Fruit fly (Drosophila melanogaster): Measurements from ENCODE around the gene TpnC73F.
A peak's percentile ranks its signal among the peaks of the same experiment; 100 is the strongest.

Gene TpnC73F

DNA sequence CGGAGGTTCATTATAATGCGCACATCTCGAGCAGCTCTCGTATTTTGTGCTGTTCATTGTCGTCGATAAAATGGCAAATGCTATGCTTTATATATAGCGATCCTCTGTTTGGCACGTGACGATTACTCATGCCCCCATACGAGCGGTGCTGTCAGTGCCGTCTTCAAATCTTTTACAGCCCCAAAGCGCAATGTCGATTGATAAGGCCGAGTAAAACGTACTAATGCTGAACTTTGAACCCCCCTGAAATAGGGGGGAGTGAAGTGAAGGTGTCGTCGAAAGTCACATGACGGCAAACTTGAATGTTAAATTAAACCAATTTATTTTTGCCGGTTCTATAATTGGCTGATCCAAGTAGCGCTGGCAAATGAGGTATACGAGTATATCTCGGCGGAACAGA, 45.6 kb upstream of the TpnC73F start (continued):
- TF ChIP-seq Hr78 (GFP tag; optimal IDR thresholded peaks at IDR 0.05) (peak in 1 of 2 experiments; percentile 64), Dll (GFP tag; IDR thresholded peaks at IDR 0.05; ENCODE audit: partially characterized antibody) (no peak), dan (GFP tag; IDR thresholded peaks at IDR 0.05) (no peak), btn (GFP tag; optimal IDR thresholded peaks at IDR 0.05) (no peak), CG10147 (GFP tag; optimal IDR thresholded peaks at IDR 0.05) (no peak), Tbp (GFP tag; optimal IDR thresholded peaks at IDR 0.05) (no peak), aop (GFP tag; IDR thresholded peaks at IDR 0.05) (no peak), CG8089 (GFP tag; optimal IDR thresholded peaks at IDR 0.05) (no peak)

DNA sequence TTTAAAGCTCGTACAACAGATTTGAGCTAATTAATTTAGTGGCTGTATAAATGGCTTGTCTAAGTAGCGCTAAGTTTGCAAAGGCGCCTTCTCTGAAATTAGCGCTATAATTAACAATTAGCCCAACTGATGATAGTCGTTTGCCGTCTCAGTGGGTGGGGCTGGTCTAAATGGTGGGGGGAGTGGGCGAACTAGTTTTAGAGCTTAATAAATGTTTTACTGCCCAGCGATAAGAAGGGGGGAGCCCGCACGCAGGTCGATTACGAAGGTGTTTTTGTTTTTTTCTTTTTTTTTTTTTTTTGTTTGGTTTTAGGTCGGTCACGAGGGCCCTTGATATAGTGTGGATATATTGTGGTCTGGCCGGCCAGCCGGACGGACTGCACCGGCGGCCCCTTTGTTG, 44.8 kb upstream of the TpnC73F start:
- TF ChIP-seq Dll (GFP tag; IDR thresholded peaks at IDR 0.05; ENCODE audit: partially characterized antibody) (no peak), Adf1 (GFP tag; IDR thresholded peaks at IDR 0.05) (no peak), sr (GFP tag; IDR thresholded peaks at IDR 0.05) (peak; percentile 12; the same call in 1 of the 3 replicates), sob (GFP tag; IDR thresholded peaks at IDR 0.05) (peak; percentile 58; the same call in 1 of the 2 replicates), caup (GFP tag; optimal IDR thresholded peaks at IDR 0.05; ENCODE audit: severe bottlenecking) (peak; percentile 19), CG7963 (GFP tag; IDR thresholded peaks at IDR 0.05; ENCODE audit: partially characterized antibody) (no peak), CG18011 (GFP tag; optimal IDR thresholded peaks at IDR 0.05) (no peak), CG15479 (GFP tag; optimal IDR thresholded peaks at IDR 0.05) (no peak), CG12942 (GFP tag; optimal IDR thresholded peaks at IDR 0.05) (no peak), unpg (GFP tag; optimal IDR thresholded peaks at IDR 0.05) (peak; percentile 26), gce (GFP tag; IDR thresholded peaks at IDR 0.05) (0 out of 3 replicates have a peak, but pooled peaks have one; percentile 25), luna (GFP tag; optimal IDR thresholded peaks at IDR 0.05) (no peak), Hey (tag; optimal IDR thresholded peaks at IDR 0.05) (peak; percentile 20), CG6765 (GFP tag; optimal IDR thresholded peaks at IDR 0.05) (peak; percentile 32), nom (GFP tag; optimal IDR thresholded peaks at IDR 0.05) (peak; percentile 12), cwo (GFP tag; optimal IDR thresholded peaks at IDR 0.05) (peak; percentile 69), CG9932 (GFP tag; IDR thresholded peaks at IDR 0.05) (no peak), CG3838 (GFP tag; optimal IDR thresholded peaks at IDR 0.05) (no peak), CG12769 (tag; optimal IDR thresholded peaks at IDR 0.05) (peak; percentile 44), Hsf (GFP tag; optimal IDR thresholded peaks at IDR 0.05) (no peak), Vsx1 (GFP tag; optimal IDR thresholded peaks at IDR 0.05) (peak; percentile 88), CG8478 (optimal IDR thresholded peaks at IDR 0.05) (no peak), hb (GFP tag; IDR thresholded peaks at IDR 0.05; ENCODE audit: partially characterized antibody) (0 out of 3 replicates have a peak, but pooled peaks have one; percentile 20), bsh (GFP tag; optimal IDR thresholded peaks at IDR 0.05) (no peak), exex (tag; optimal IDR thresholded peaks at IDR 0.05) (peak; percentile 93), fd96Cb (tag; optimal IDR thresholded peaks at IDR 0.05) (no peak), CG7987 (GFP tag; optimal IDR thresholded peaks at IDR 0.05) (peak; percentile 48), en (GFP tag; optimal IDR thresholded peaks at IDR 0.05) (no peak), NfI (GFP tag; optimal IDR thresholded peaks at IDR 0.05) (peak; percentile 28), mirr (GFP tag; optimal IDR thresholded peaks at IDR 0.05) (peak; percentile 76), bab2 (GFP tag; optimal IDR thresholded peaks at IDR 0.05) (no peak), Fer3 (tag; optimal IDR thresholded peaks at IDR 0.05) (peak; percentile 4), B-H2 (GFP tag; optimal IDR thresholded peaks at IDR 0.05) (peak; percentile 73), lab (GFP tag; optimal IDR thresholded peaks at IDR 0.05) (peak; percentile 20), CG1603 (tag; optimal IDR thresholded peaks at IDR 0.05) (no peak), tio (GFP tag; optimal IDR thresholded peaks at IDR 0.05) (no peak), CG15269 (tag; optimal IDR thresholded peaks at IDR 0.05) (peak; percentile 45), cato (GFP tag; optimal IDR thresholded peaks at IDR 0.05; ENCODE audit: borderline replicate concordance) (no peak), ci (GFP tag; IDR thresholded peaks at IDR 0.05) (no peak), sug (tag; optimal IDR thresholded peaks at IDR 0.05) (peak; percentile 83), Deaf1 (tag; optimal IDR thresholded peaks at IDR 0.05) (no peak)
